Fruit fly (Drosophila melanogaster) whole organism, embryonic: Measurements from ENCODE around the gene Alp4.

Source experiments
- Aef1 ChIP-seq: fragments of 200-800 bp; sonication (Bioruptor generic); IDR thresholded peaks from 3 replicates; pipeline ENCODE4 v1.3.6; 2022; ENCODE audit warnings: missing biosample characterization, missing genetic modification characterization
- Asciz ChIP-seq: fragments of 200-800 bp; sonication (Bioruptor generic); optimal IDR thresholded peaks from 2 replicates; lab custom pipeline; 2017; ENCODE audit warnings: missing biosample characterization, mild to moderate bottlenecking, missing genetic modification characterization, missing genetic modification reagents
- CG10543 ChIP-seq: fragments of 200-800 bp; sonication (Bioruptor generic); optimal IDR thresholded peaks from 3 replicates; lab custom pipeline; 2017; ENCODE audit warnings: missing biosample characterization, mild to moderate bottlenecking, missing genetic modification characterization, moderate library complexity
- CG10654 ChIP-seq: fragments of 200-800 bp; sonication (Bioruptor generic); optimal IDR thresholded peaks from 2 replicates; lab custom pipeline; 2016; ENCODE audit warnings: missing biosample characterization, missing genetic modification characterization
- CG12769 ChIP-seq: fragments of 200-800 bp; sonication (Bioruptor generic); optimal IDR thresholded peaks from 2 replicates; lab custom pipeline; 2019; ENCODE audit warnings: missing biosample characterization, mild to moderate bottlenecking, missing genetic modification characterization, moderate library complexity
- CG12942 ChIP-seq: fragments of 200-800 bp; sonication (Bioruptor generic); optimal IDR thresholded peaks from 3 replicates; lab custom pipeline; 2016; ENCODE audit warnings: missing biosample characterization, missing genetic modification characterization
- CG13123 ChIP-seq: fragments of 200-800 bp; sonication (Bioruptor generic); optimal IDR thresholded peaks from 2 replicates; lab custom pipeline; 2016; ENCODE audit warnings: missing biosample characterization, missing genetic modification characterization
- CG13287 ChIP-seq: fragments of 200-800 bp; sonication (Bioruptor generic); IDR thresholded peaks from 2 replicates; pipeline ENCODE4 v1.3.6; 2022; ENCODE audit warnings: missing biosample characterization, missing genetic modification characterization; ENCODE audit not compliant: partially characterized antibody
- CG13296 ChIP-seq: fragments of 200-800 bp; sonication (Bioruptor generic); optimal IDR thresholded peaks from 3 replicates; lab custom pipeline; 2018; ENCODE audit warnings: missing biosample characterization, mild to moderate bottlenecking, missing genetic modification characterization
- CG14014 ChIP-seq: fragments of 200-800 bp; sonication (Bioruptor generic); IDR thresholded peaks from 2 replicates; pipeline ENCODE4 v1.3.6; 2022; ENCODE audit warnings: missing biosample characterization, missing genetic modification characterization
- CG17328 ChIP-seq: fragments of 200-800 bp; sonication (Bioruptor generic); IDR thresholded peaks from 2 replicates; pipeline ENCODE4 v1.3.6; 2022; ENCODE audit warnings: missing biosample characterization, missing genetic modification characterization
- CG32532 ChIP-seq: fragments of 200-800 bp; sonication (Bioruptor generic); IDR thresholded peaks from 2 replicates; pipeline ENCODE4 v1.3.6; 2022; ENCODE audit warnings: missing biosample characterization, missing genetic modification characterization
- CG32772 ChIP-seq: fragments of 200-800 bp; sonication (Bioruptor generic); IDR thresholded peaks from 2 replicates; pipeline ENCODE4 v1.3.6; 2022; ENCODE audit warnings: missing biosample characterization, missing genetic modification characterization
- CG3407 ChIP-seq: fragments of 200-800 bp; sonication (Bioruptor generic); optimal IDR thresholded peaks from 2 replicates; lab custom pipeline; 2018; ENCODE audit warnings: missing biosample characterization, mild to moderate bottlenecking, missing genetic modification characterization
- CG4617 ChIP-seq: fragments of 200-800 bp; sonication (Bioruptor generic); optimal IDR thresholded peaks from 3 replicates; lab custom pipeline; 2016; ENCODE audit warnings: missing biosample characterization, missing genetic modification characterization, borderline replicate concordance
- CG5953 ChIP-seq: fragments of 200-800 bp; sonication (Bioruptor generic); IDR thresholded peaks from 2 replicates; pipeline ENCODE4 v1.3.6; 2022; ENCODE audit warnings: missing biosample characterization, missing genetic modification characterization
- CG6272 ChIP-seq: fragments of 200-800 bp; sonication (Bioruptor generic); IDR thresholded peaks from 2 replicates; pipeline ENCODE4 v1.3.6; 2022; ENCODE audit warnings: missing biosample characterization, missing genetic modification characterization
- CG6854 ChIP-seq: fragments of 200-800 bp; sonication (Bioruptor generic); optimal IDR thresholded peaks from 3 replicates; lab custom pipeline; 2017; ENCODE audit warnings: missing biosample characterization, mild to moderate bottlenecking, missing genetic modification characterization
- CG7745 ChIP-seq: fragments of 200-800 bp; sonication (Bioruptor generic); optimal IDR thresholded peaks from 2 replicates; lab custom pipeline; 2018; ENCODE audit warnings: missing biosample characterization, mild to moderate bottlenecking, missing genetic modification characterization, moderate library complexity
- CG8281 ChIP-seq: fragments of 200-800 bp; sonication (Bioruptor generic); optimal IDR thresholded peaks from 2 replicates; lab custom pipeline; 2018; ENCODE audit warnings: missing biosample characterization, mild to moderate bottlenecking, missing genetic modification characterization, moderate library complexity
- CG9215 ChIP-seq: fragments of 200-800 bp; sonication (Bioruptor generic); IDR thresholded peaks from 2 replicates; pipeline ENCODE4 v1.3.6; 2022; ENCODE audit warnings: missing biosample characterization, missing genetic modification characterization
- Camta ChIP-seq: fragments of 200-800 bp; sonication (Bioruptor generic); optimal IDR thresholded peaks from 2 replicates; lab custom pipeline; 2016; ENCODE audit warnings: missing biosample characterization, missing genetic modification characterization
- CkIIα-i1 ChIP-seq: fragments of 200-800 bp; sonication (Bioruptor generic); IDR thresholded peaks from 2 replicates; pipeline ENCODE4 v1.3.6; 2022; ENCODE audit warnings: missing biosample characterization, missing genetic modification characterization
- D ChIP-seq, 2 experiments: fragments of 200-800 bp in 1 of 2; fragments of >200 bp in 1 of 2; sonication (Bioruptor generic) in 1 of 2; optimal IDR thresholded peaks; 2 replicates in 1 of 2; 3 replicates in 1 of 2; lab custom pipeline; 2017; ENCODE audit warnings: mild to moderate bottlenecking in 1 of 2, missing biosample characterization in 1 of 2, missing genetic modification characterization in 1 of 2, missing genetic modification reagents in 1 of 2
- E2f2 ChIP-seq: fragments of 200-800 bp; sonication (Bioruptor generic); IDR thresholded peaks from 2 replicates; pipeline ENCODE4 v1.3.6; 2022; ENCODE audit warnings: missing biosample characterization, missing genetic modification characterization
- Ets97D ChIP-seq: fragments of 200-800 bp; sonication (Bioruptor generic); optimal IDR thresholded peaks from 3 replicates; lab custom pipeline; 2016; ENCODE audit warnings: missing biosample characterization, missing genetic modification characterization
- Fer1 ChIP-seq: fragments of 200-800 bp; sonication (Bioruptor generic); optimal IDR thresholded peaks from 2 replicates; lab custom pipeline; 2017; ENCODE audit warnings: missing biosample characterization, mild to moderate bottlenecking, missing genetic modification characterization
- Hey ChIP-seq: fragments of 200-800 bp; sonication (Bioruptor generic); optimal IDR thresholded peaks from 3 replicates; lab custom pipeline; 2018; ENCODE audit warnings: missing biosample characterization, mild to moderate bottlenecking, missing genetic modification characterization
- HmgD ChIP-seq: fragments of 200-800 bp; sonication (Bioruptor generic); optimal IDR thresholded peaks from 3 replicates; lab custom pipeline; 2016; ENCODE audit warnings: missing biosample characterization, missing genetic modification characterization
- Hr39 ChIP-seq: fragments of >200 bp; optimal IDR thresholded peaks from 2 replicates; lab custom pipeline; 2017
- Hr51 ChIP-seq, 2 experiments: fragments of 200-800 bp; sonication (Bioruptor generic); optimal IDR thresholded peaks; 2 replicates in 1 of 2; 3 replicates in 1 of 2; lab custom pipeline; 2016 to 2018; ENCODE audit warnings: missing biosample characterization in 2 of 2, missing genetic modification characterization in 2 of 2, mild to moderate bottlenecking in 1 of 2, moderate library complexity in 1 of 2
- Oli ChIP-seq: fragments of 200-800 bp; sonication (Bioruptor generic); optimal IDR thresholded peaks from 2 replicates; lab custom pipeline; 2018; ENCODE audit warnings: missing biosample characterization, mild to moderate bottlenecking, missing genetic modification characterization, moderate library complexity
- Ptx1 ChIP-seq: fragments of 200-800 bp; sonication (Bioruptor generic); IDR thresholded peaks from 2 replicates; pipeline ENCODE4 v1.3.6; 2022; ENCODE audit warnings: missing biosample characterization, missing genetic modification characterization
- Stat92E ChIP-seq, 3 experiments: fragments of >200 bp in 2 of 3; fragments of 200-800 bp in 1 of 3; sonication (Bioruptor generic) in 1 of 3; optimal IDR thresholded peaks; 2 replicates each; lab custom pipeline; 2017 to 2019; ENCODE audit warnings: missing biosample characterization in 3 of 3, missing genetic modification characterization in 3 of 3, mild to moderate bottlenecking in 1 of 3, moderate library complexity in 1 of 3
- ato ChIP-seq: fragments of 200-800 bp; sonication (Bioruptor generic); IDR thresholded peaks from 2 replicates; pipeline ENCODE4 v1.3.6; 2022; ENCODE audit warnings: missing biosample characterization, missing genetic modification characterization; ENCODE audit not compliant: partially characterized antibody
- bigmax ChIP-seq: fragments of 200-800 bp; sonication (Bioruptor generic); optimal IDR thresholded peaks from 2 replicates; lab custom pipeline; 2018; ENCODE audit warnings: missing biosample characterization, mild to moderate bottlenecking, missing genetic modification characterization
- bowl ChIP-seq: fragments of 200-800 bp; sonication (Bioruptor generic); IDR thresholded peaks from 2 replicates; pipeline ENCODE4 v1.3.6; 2022; ENCODE audit warnings: missing biosample characterization, missing genetic modification characterization
- dimm ChIP-seq: fragments of 200-800 bp; sonication (Bioruptor generic); IDR thresholded peaks from 2 replicates; pipeline ENCODE4 v1.3.6; 2022; ENCODE audit warnings: missing biosample characterization, missing genetic modification characterization
- disco-r ChIP-seq: fragments of 200-800 bp; sonication (Bioruptor generic); optimal IDR thresholded peaks from 2 replicates; lab custom pipeline; 2016; ENCODE audit warnings: missing biosample characterization, missing genetic modification characterization
- emc ChIP-seq: fragments of 200-800 bp; sonication (Bioruptor generic); optimal IDR thresholded peaks from 2 replicates; lab custom pipeline; 2016; ENCODE audit warnings: missing biosample characterization, missing genetic modification characterization
- gce ChIP-seq: fragments of 200-800 bp; sonication (Bioruptor generic); IDR thresholded peaks from 3 replicates; pipeline ENCODE4 v1.3.6; 2022; ENCODE audit warnings: missing biosample characterization, missing genetic modification characterization
- jing ChIP-seq: fragments of 200-800 bp; sonication (Bioruptor generic); optimal IDR thresholded peaks from 2 replicates; lab custom pipeline; 2018; ENCODE audit warnings: missing biosample characterization, mild to moderate bottlenecking, missing genetic modification characterization
- luna ChIP-seq: fragments of 200-800 bp; sonication (Bioruptor generic); optimal IDR thresholded peaks from 2 replicates; lab custom pipeline; 2016; ENCODE audit warnings: missing biosample characterization, missing genetic modification characterization
- mam ChIP-seq: fragments of 200-800 bp; sonication (Bioruptor generic); optimal IDR thresholded peaks from 3 replicates; lab custom pipeline; 2016; ENCODE audit warnings: missing biosample characterization, missing genetic modification characterization
- pfk ChIP-seq: fragments of 200-800 bp; sonication (Bioruptor generic); optimal IDR thresholded peaks from 2 replicates; lab custom pipeline; 2018; ENCODE audit warnings: missing biosample characterization, mild to moderate bottlenecking, missing genetic modification characterization, moderate library complexity
- pros ChIP-seq: fragments of 200-800 bp; sonication (Bioruptor generic); optimal IDR thresholded peaks from 3 replicates; lab custom pipeline; 2019; ENCODE audit warnings: missing biosample characterization, mild to moderate bottlenecking, missing genetic modification characterization, moderate library complexity
- ro ChIP-seq: fragments of 200-800 bp; sonication (Bioruptor generic); IDR thresholded peaks from 2 replicates; pipeline ENCODE4 v1.3.6; 2022; ENCODE audit warnings: missing biosample characterization, missing genetic modification characterization
- scrt ChIP-seq: fragments of 200-800 bp; sonication (Bioruptor generic); optimal IDR thresholded peaks from 2 replicates; lab custom pipeline; 2018; ENCODE audit warnings: missing biosample characterization, mild to moderate bottlenecking, missing genetic modification characterization, moderate library complexity
- sob ChIP-seq: fragments of 200-800 bp; sonication (Bioruptor generic); IDR thresholded peaks from 2 replicates; pipeline ENCODE4 v1.3.6; 2022; ENCODE audit warnings: missing biosample characterization, missing genetic modification characterization
- tll ChIP-seq, 2 experiments: fragments of 200-800 bp in 1 of 2; fragments of >200 bp in 1 of 2; sonication (Bioruptor generic) in 1 of 2; optimal IDR thresholded peaks; 2 replicates each; lab custom pipeline; 2017 to 2019; ENCODE audit warnings: missing biosample characterization in 2 of 2, missing genetic modification characterization in 2 of 2, mild to moderate bottlenecking in 1 of 2, moderate library complexity in 1 of 2
- yki ChIP-seq: fragments of >200 bp; optimal IDR thresholded peaks from 3 replicates; lab custom pipeline; 2018

Gene Alp4

DNA sequence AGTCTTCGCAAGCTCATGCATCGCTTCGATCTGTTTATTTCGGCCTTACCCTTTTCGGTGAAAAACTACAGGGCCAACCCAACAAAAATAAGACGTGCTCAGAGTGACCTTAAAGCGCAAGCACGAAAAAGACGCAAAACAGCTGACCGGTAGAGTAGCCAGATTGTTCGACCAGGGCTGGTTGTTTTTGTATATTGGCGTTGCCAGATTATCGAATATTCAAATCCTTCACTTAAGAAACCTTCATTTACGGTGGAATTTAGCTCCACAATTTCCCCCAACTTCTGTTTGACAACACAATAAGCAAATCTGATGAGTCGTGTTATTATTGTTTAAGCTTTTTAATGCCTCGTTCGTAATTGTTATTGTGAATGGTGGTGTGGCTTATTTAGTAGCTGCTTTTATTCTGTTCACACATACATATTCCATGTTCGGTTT lies 5.1 kb downstream of the Alp4 start, which contains the start of gene Chchd3 (continued):
- no peak for TF ChIP-seq scrt (GFP tag; lab: Kevin White, UChicago)
- TF ChIP-seq CG14014 (GFP tag; lab: Robert Waterston, UW) = no peak
- TF ChIP-seq CG3407 (GFP tag; lab: Kevin White, UChicago) = no peak
- TF ChIP-seq Ets97D = peak; percentile 52
- TF ChIP-seq CG6854 (GFP tag; lab: Kevin White, UChicago) = no peak
- peak; percentile 33 for TF ChIP-seq HmgD (GFP tag; lab: Kevin White, UChicago)
- TF ChIP-seq CG12769 (tag; lab: Kevin White, UChicago) = no peak
- no peak for TF ChIP-seq Ptx1 (GFP tag; lab: Robert Waterston, UW)
- TF ChIP-seq CG8281 (tag; lab: Kevin White, UChicago) = no peak
- no peak for TF ChIP-seq CG7745 (tag; lab: Kevin White, UChicago)
- TF ChIP-seq Fer1 (GFP tag; lab: Kevin White, UChicago) = no peak
- TF ChIP-seq CG10654 (GFP tag; lab: Kevin White, UChicago) = no peak
- no peak for TF ChIP-seq pfk (GFP tag; lab: Kevin White, UChicago)
- TF ChIP-seq Oli (tag; lab: Kevin White, UChicago) = no peak
- TF ChIP-seq jing (GFP tag; lab: Kevin White, UChicago) = no peak
- TF ChIP-seq CkIIα-i1 (GFP tag; lab: Robert Waterston, UW) = no peak
- peak; percentile 62 for TF ChIP-seq D (optimal IDR thresholded peaks at IDR 0.05; lab: Kevin White, UChicago)
- TF ChIP-seq D (GFP tag; optimal IDR thresholded peaks at IDR 0.05; lab: Kevin White, UChicago) = no peak
- no peak for TF ChIP-seq CG17328 (GFP tag; lab: Robert Waterston, UW)
- no peak for TF ChIP-seq ro
- TF ChIP-seq CG6272 (GFP tag; lab: Robert Waterston, UW) = no peak
- no peak for TF ChIP-seq Asciz (GFP tag; lab: Kevin White, UChicago)
- TF ChIP-seq CG13287 (GFP tag; lab: Robert Waterston, UW) = peak; percentile 54; the same call in 1 of the 2 replicates
- no peak for TF ChIP-seq CG10543 (GFP tag; lab: Kevin White, UChicago)
- TF ChIP-seq disco-r (GFP tag; lab: Kevin White, UChicago) = no peak
- no peak for TF ChIP-seq dimm (GFP tag; lab: Robert Waterston, UW)
- no peak for TF ChIP-seq CG13296
- TF ChIP-seq yki (lab: Kevin White, UChicago) = no peak
- TF ChIP-seq ato (GFP tag; lab: Robert Waterston, UW) = 0 out of 2 replicates have a peak, but pooled peaks have one; percentile 32
- TF ChIP-seq pros (GFP tag; lab: Kevin White, UChicago) = peak; percentile 22
- no peak for TF ChIP-seq CG12942 (GFP tag; lab: Kevin White, UChicago)
- no peak for TF ChIP-seq CG5953 (GFP tag; lab: Robert Waterston, UW)
- TF ChIP-seq emc = no peak
- no peak for TF ChIP-seq mam (GFP tag; lab: Kevin White, UChicago)
- TF ChIP-seq CG9215 = no peak
- TF ChIP-seq Aef1 = no peak
- no peak for TF ChIP-seq CG32532
- no peak for TF ChIP-seq Hr39 (lab: Kevin White, UChicago)
- no peak for TF ChIP-seq Camta (GFP tag; lab: Kevin White, UChicago)
- peak in 1 of 3 experiments; percentile 68 for TF ChIP-seq Stat92E (GFP tag; optimal IDR thresholded peaks at IDR 0.05; lab: Kevin White, UChicago)
- peak; percentile 66 for TF ChIP-seq CG4617 (GFP tag; lab: Kevin White, UChicago)
- no peak for TF ChIP-seq CG13123 (GFP tag; lab: Kevin White, UChicago)
- TF ChIP-seq luna = no peak
- 0 out of 2 replicates have a peak, but pooled peaks have one; percentile 26 for TF ChIP-seq sob
- TF ChIP-seq tll (GFP tag; optimal IDR thresholded peaks at IDR 0.05; lab: Kevin White, UChicago) = no peak
- peak in 1 of 2 experiments; percentile 35 for TF ChIP-seq Hr51 (GFP tag; optimal IDR thresholded peaks at IDR 0.05; lab: Kevin White, UChicago)
- no peak for TF ChIP-seq CG32772
- TF ChIP-seq bowl (GFP tag; lab: Robert Waterston, UW) = no peak
- peak; percentile 83 for TF ChIP-seq E2f2 (GFP tag; lab: Robert Waterston, UW)
- TF ChIP-seq Hey (tag; lab: Kevin White, UChicago) = no peak
- TF ChIP-seq bigmax = peak; percentile 6
- TF ChIP-seq gce (GFP tag; lab: Robert Waterston, UW) = no peak
